Fruit fly (Drosophila melanogaster) S2 (cell line): ENCODE measurements around the gene CG7329.

Experiments
- CG8478 ChIP-seq: fragments of >200 bp; optimal IDR thresholded peaks from 2 replicates; lab custom pipeline; 2018
- CTCF ChIP-seq, 2 experiments: fragments of >200 bp; optimal IDR thresholded peaks; 2 replicates each; lab custom pipeline; 2018

dm6 chr2L:10603604-10604003, 34.7 kb downstream of the CG7329 start:
- TF ChIP-seq CG8478 (no peak), CTCF (optimal IDR thresholded peaks at IDR 0.05; lab: Kevin White, UChicago) (peak; percentile 75 to 89)
